ENCODE assay signal across 4 fruit fly cellular contexts in genomic region chr2L:4928340-4928739, dm6.
A peak's percentile ranks its signal among the peaks of the same experiment; 100 is the strongest.
TF ChIP-seq lines count a peak whose summit lies in the region.

No protein-coding gene starts in this region.

- TF ChIP-seq CTCF in whole organism, embryonic (GFP tag; optimal IDR thresholded peaks at IDR 0.05; lab: Kevin White, UChicago) = no peak

TF ChIP-seq in whole organism, adult, 20 proteins besides CTCF, POLR2A, EP300 and RAD21:
- TF ChIP-seq cic (GFP tag; optimal IDR thresholded peaks at IDR 0.05; lab: Kevin White, UChicago) (no peak), CG7045 (GFP tag; optimal IDR thresholded peaks at IDR 0.05; lab: Kevin White, UChicago) (peak; percentile 30)

TF ChIP-seq in whole organism, embryonic, 481 proteins besides CTCF, POLR2A, EP300 and RAD21 (continues in another document):
- no peak for TF ChIP-seq Adf1 (GFP tag; IDR thresholded peaks at IDR 0.05; lab: Robert Waterston, UW)
- TF ChIP-seq CG16779 (GFP tag; IDR thresholded peaks at IDR 0.05; lab: Robert Waterston, UW) = no peak
- no peak for TF ChIP-seq CG6689 (GFP tag; IDR thresholded peaks at IDR 0.05; lab: Robert Waterston, UW)
- no peak for TF ChIP-seq lola (GFP tag; optimal IDR thresholded peaks at IDR 0.05; lab: Kevin White, UChicago)
- TF ChIP-seq Hr39 (optimal IDR thresholded peaks at IDR 0.05; lab: Kevin White, UChicago) = no peak
- peak; percentile 73 for TF ChIP-seq CG18599 (GFP tag; optimal IDR thresholded peaks at IDR 0.05; lab: Kevin White, UChicago)
- TF ChIP-seq Atf3 (GFP tag; optimal IDR thresholded peaks at IDR 0.05; lab: Kevin White, UChicago) = no peak
- TF ChIP-seq az2 (GFP tag; optimal IDR thresholded peaks at IDR 0.05; lab: Kevin White, UChicago) = no peak
- 0 out of 2 replicates have a peak, but pooled peaks have one; percentile 25 for TF ChIP-seq sim (GFP tag; IDR thresholded peaks at IDR 0.05; lab: Robert Waterston, UW)
- no peak for TF ChIP-seq Ptx1 (GFP tag; IDR thresholded peaks at IDR 0.05; lab: Robert Waterston, UW)
- TF ChIP-seq CG15514 (GFP tag; optimal IDR thresholded peaks at IDR 0.05; lab: Kevin White, UChicago) = peak; percentile 45
- TF ChIP-seq wor (GFP tag; IDR thresholded peaks at IDR 0.05; lab: Robert Waterston, UW) = no peak
- no peak for TF ChIP-seq Dref (GFP tag; IDR thresholded peaks at IDR 0.05; lab: Robert Waterston, UW)
- no peak for TF ChIP-seq Fer3 (tag; optimal IDR thresholded peaks at IDR 0.05; lab: Kevin White, UChicago)
- no peak for TF ChIP-seq insv (GFP tag; optimal IDR thresholded peaks at IDR 0.05; lab: Kevin White, UChicago)
- TF ChIP-seq HmgD (GFP tag; optimal IDR thresholded peaks at IDR 0.05; lab: Kevin White, UChicago) = no peak
- no peak for TF ChIP-seq CG10209 (GFP tag; optimal IDR thresholded peaks at IDR 0.05; lab: Kevin White, UChicago)
- no peak for TF ChIP-seq CG1647 (GFP tag; optimal IDR thresholded peaks at IDR 0.05; lab: Kevin White, UChicago)
- TF ChIP-seq CG17385 (GFP tag; optimal IDR thresholded peaks at IDR 0.05; lab: Kevin White, UChicago) = peak; percentile 17
- TF ChIP-seq Eip74EF (GFP tag; optimal IDR thresholded peaks at IDR 0.05; lab: Kevin White, UChicago) = no peak
- no peak for TF ChIP-seq Aef1 (GFP tag; IDR thresholded peaks at IDR 0.05; lab: Robert Waterston, UW)
- TF ChIP-seq CG13894 (tag; optimal IDR thresholded peaks at IDR 0.05; lab: Kevin White, UChicago) = peak; percentile 100
- peak; percentile 70 for TF ChIP-seq Hmr (GFP tag; optimal IDR thresholded peaks at IDR 0.05; lab: Kevin White, UChicago)
- TF ChIP-seq CG11398 (GFP tag; optimal IDR thresholded peaks at IDR 0.05; lab: Kevin White, UChicago) = no peak
- TF ChIP-seq onecut (GFP tag; IDR thresholded peaks at IDR 0.05; lab: Robert Waterston, UW) = no peak
- 0 out of 2 replicates have a peak, but pooled peaks have one; percentile 22 for TF ChIP-seq stc (GFP tag; IDR thresholded peaks at IDR 0.05; lab: Robert Waterston, UW)
- peak; percentile 81 for TF ChIP-seq scrt (GFP tag; optimal IDR thresholded peaks at IDR 0.05; lab: Kevin White, UChicago)
- peak; percentile 79 for TF ChIP-seq Fer1 (GFP tag; optimal IDR thresholded peaks at IDR 0.05; lab: Kevin White, UChicago)
- no peak for TF ChIP-seq CG9932 (GFP tag; IDR thresholded peaks at IDR 0.05; lab: Robert Waterston, UW)
- no peak for TF ChIP-seq gcm (GFP tag; optimal IDR thresholded peaks at IDR 0.05; lab: Kevin White, UChicago)
- TF ChIP-seq dimm (GFP tag; IDR thresholded peaks at IDR 0.05; lab: Robert Waterston, UW) = no peak

TF ChIP-seq in whole organism, prepupa, 60 proteins besides CTCF, POLR2A, EP300 and RAD21:
- TF ChIP-seq CG6163 (GFP tag; IDR thresholded peaks at IDR 0.05; lab: Robert Waterston, UW) = 0 out of 3 replicates have a peak, but pooled peaks have one; percentile 21
- TF ChIP-seq CG16779 (tag; optimal IDR thresholded peaks at IDR 0.05; lab: Kevin White, UChicago) = peak; percentile 19
- TF ChIP-seq Eip78C (GFP tag; lab: Kevin White, UChicago) = peak; percentile 30
- TF ChIP-seq vri (GFP tag; optimal IDR thresholded peaks at IDR 0.05; lab: Kevin White, UChicago) = no peak
- TF ChIP-seq eg (GFP tag; IDR thresholded peaks at IDR 0.05; lab: Robert Waterston, UW) = peak; percentile 42; the same call in 1 of the 3 replicates

TF ChIP-seq in whole organism, pupa, 21 proteins besides CTCF, POLR2A, EP300 and RAD21:
- TF ChIP-seq CG12605 (GFP tag; IDR thresholded peaks at IDR 0.05; lab: Robert Waterston, UW) = peak; percentile 28; the same call in 1 of the 2 replicates
- TF ChIP-seq CG13204 (GFP tag; optimal IDR thresholded peaks at IDR 0.05; lab: Kevin White, UChicago) = no peak
- TF ChIP-seq CG4496 (GFP tag; IDR thresholded peaks at IDR 0.05; lab: Robert Waterston, UW) = peak; percentile 55; the same call in 2 of the 3 replicates
